Worm (Caenorhabditis elegans) whole organism, L1 larva: ENCODE measurements around the gene C25H3.7.

ENCODE experiments used
- C34B4.2 ChIP-seq: sonication (generic microtip); optimal IDR thresholded peaks from 2 replicates; lab custom pipeline; 2017; ENCODE audit warnings: mild to moderate bottlenecking, missing genetic modification characterization, missing compliant biosample characterization
- F16B12.6 ChIP-seq: fragments of 150-350 bp; optimal IDR thresholded peaks from 2 replicates; lab custom pipeline; 2014; ENCODE audit warnings: missing biosample characterization, missing genetic modification characterization
- Y116A8C.19 ChIP-seq: sonication (generic microtip); optimal IDR thresholded peaks from 2 replicates; lab custom pipeline; 2016; ENCODE audit warnings: missing compliant biosample characterization, missing genetic modification characterization, borderline replicate concordance
- alr-1 ChIP-seq: fragments of 200-800 bp; sonication (Bioruptor generic); optimal IDR thresholded peaks from 2 replicates; lab custom pipeline; 2018; ENCODE audit warnings: borderline replicate concordance, mild to moderate bottlenecking, missing genetic modification characterization, missing compliant biosample characterization
- aly-2 ChIP-seq: fragments of 150-350 bp; optimal IDR thresholded peaks from 2 replicates; lab custom pipeline; 2014; ENCODE audit warnings: missing biosample characterization, missing genetic modification characterization
- blmp-1 ChIP-seq: fragments of 150-350 bp; optimal IDR thresholded peaks from 2 replicates; lab custom pipeline; 2014; ENCODE audit warnings: missing biosample characterization, missing genetic modification characterization
- ceh-63 ChIP-seq: fragments of 200-800 bp; sonication (Bioruptor generic); optimal IDR thresholded peaks from 2 replicates; lab custom pipeline; 2018; ENCODE audit warnings: mild to moderate bottlenecking, missing genetic modification characterization, missing compliant biosample characterization
- ceh-8 ChIP-seq: fragments of 200-800 bp; sonication (Bioruptor generic); optimal IDR thresholded peaks from 2 replicates; lab custom pipeline; 2018; ENCODE audit warnings: mild to moderate bottlenecking, missing genetic modification characterization, moderate library complexity, missing compliant biosample characterization
- ceh-82 ChIP-seq, 3 experiments: fragments of 150-350 bp in 1 of 3; sonication (generic microtip) in 2 of 3; optimal IDR thresholded peaks; 2 replicates each; lab custom pipeline; 2014 to 2017; ENCODE audit warnings: missing biosample characterization in 3 of 3, missing genetic modification characterization in 3 of 3
- ceh-88 ChIP-seq: fragments of 200-800 bp; sonication (Bioruptor generic); IDR thresholded peaks from 2 replicates; pipeline ENCODE4 v1.3.6; 2022; ENCODE audit warnings: missing genetic modification characterization, missing compliant biosample characterization
- efl-1 ChIP-seq, 4 experiments: fragments of 150-350 bp; optimal IDR thresholded peaks in 3 of 4; peaks in 1 of 4; 1 replicate in 1 of 4; 2 replicates in 3 of 4; lab custom pipeline; 2014; ENCODE audit warnings: missing biosample characterization in 2 of 4, missing genetic modification characterization in 2 of 4, missing genetic modification reagents in 2 of 4
- elt-3 ChIP-seq, 6 experiments: fragments of 150-350 bp in 1 of 6; sonication (generic microtip); optimal IDR thresholded peaks; 2 replicates each; lab custom pipeline; 2017 to 2018; ENCODE audit warnings: missing biosample characterization in 6 of 6, missing genetic modification characterization in 6 of 6, inconsistent platforms in 1 of 6
- fkh-10 ChIP-seq: sonication (generic microtip); optimal IDR thresholded peaks from 2 replicates; lab custom pipeline; 2017; ENCODE audit warnings: missing biosample characterization, missing genetic modification reagents, missing genetic modification characterization
- hpl-2 ChIP-seq: fragments of 150-350 bp; optimal IDR thresholded peaks from 2 replicates; lab custom pipeline; 2014; ENCODE audit warnings: missing biosample characterization, missing genetic modification reagents, missing genetic modification characterization
- lin-13 ChIP-seq: fragments of 150-350 bp; optimal IDR thresholded peaks from 2 replicates; lab custom pipeline; 2014; ENCODE audit warnings: missing biosample characterization, missing genetic modification reagents, missing genetic modification characterization
- lin-14 ChIP-seq: fragments of 200-800 bp; sonication (Bioruptor generic); optimal IDR thresholded peaks from 2 replicates; lab custom pipeline; 2018; ENCODE audit warnings: mild to moderate bottlenecking, missing genetic modification characterization, moderate library complexity, missing compliant biosample characterization
- lin-35 ChIP-seq, 2 experiments: fragments of 150-350 bp; optimal IDR thresholded peaks; 2 replicates each; lab custom pipeline; 2014; ENCODE audit warnings: missing biosample characterization in 2 of 2, missing genetic modification characterization in 2 of 2, missing genetic modification reagents in 2 of 2
- lin-39 ChIP-seq: fragments of 150-350 bp; optimal IDR thresholded peaks from 2 replicates; lab custom pipeline; 2014; ENCODE audit warnings: missing biosample characterization, missing genetic modification reagents, missing genetic modification characterization
- lsy-2 ChIP-seq, 2 experiments: fragments of 150-350 bp; optimal IDR thresholded peaks; 2 replicates each; lab custom pipeline; 2014; ENCODE audit warnings: missing biosample characterization in 2 of 2, missing genetic modification characterization in 2 of 2
- mab-9 ChIP-seq: fragments of 200-800 bp; sonication (Bioruptor generic); IDR thresholded peaks from 2 replicates; pipeline ENCODE4 v1.3.6; 2022; ENCODE audit warnings: missing genetic modification reagents, missing genetic modification characterization, missing compliant biosample characterization
- mef-2 ChIP-seq: fragments of 150-350 bp; optimal IDR thresholded peaks from 2 replicates; lab custom pipeline; 2014; ENCODE audit warnings: missing biosample characterization, missing genetic modification characterization
- nhr-11 ChIP-seq: fragments of 150-350 bp; optimal IDR thresholded peaks from 2 replicates; lab custom pipeline; 2014; ENCODE audit warnings: missing biosample characterization, missing genetic modification characterization
- nhr-20 ChIP-seq: sonication (generic microtip); optimal IDR thresholded peaks from 2 replicates; lab custom pipeline; 2016; ENCODE audit warnings: mild to moderate bottlenecking, missing genetic modification characterization, missing compliant biosample characterization
- nhr-47 ChIP-seq: sonication (generic microtip); optimal IDR thresholded peaks from 2 replicates; lab custom pipeline; 2016; ENCODE audit warnings: mild to moderate bottlenecking, missing genetic modification characterization, moderate library complexity, missing compliant biosample characterization
- nhr-71 ChIP-seq: sonication (generic microtip); optimal IDR thresholded peaks from 2 replicates; lab custom pipeline; 2016; ENCODE audit warnings: mild to moderate bottlenecking, missing genetic modification characterization, moderate library complexity, missing compliant biosample characterization
- nhr-77 ChIP-seq: fragments of 150-350 bp; optimal IDR thresholded peaks from 2 replicates; lab custom pipeline; 2014; ENCODE audit warnings: missing biosample characterization, missing genetic modification characterization
- nhr-84 ChIP-seq: sonication (generic microtip); optimal IDR thresholded peaks from 2 replicates; lab custom pipeline; 2017; ENCODE audit warnings: missing biosample characterization, missing genetic modification characterization
- nhr-90 ChIP-seq: sonication (generic microtip); optimal IDR thresholded peaks from 2 replicates; lab custom pipeline; 2016; ENCODE audit warnings: mild to moderate bottlenecking, missing genetic modification characterization, missing compliant biosample characterization; ENCODE audit not compliant: poor library complexity
- pag-3 ChIP-seq: sonication (generic microtip); optimal IDR thresholded peaks from 2 replicates; lab custom pipeline; 2017; ENCODE audit warnings: missing genetic modification characterization, mild to moderate bottlenecking, missing compliant biosample characterization, antibody characterized with exemption, borderline replicate concordance; ENCODE audit not compliant: insufficient read depth
- pax-3 ChIP-seq: fragments of 200-800 bp; sonication (Bioruptor generic); optimal IDR thresholded peaks from 2 replicates; lab custom pipeline; 2018; ENCODE audit warnings: mild to moderate bottlenecking, missing genetic modification characterization, moderate library complexity, missing compliant biosample characterization
- snu-23 ChIP-seq: sonication (generic microtip); optimal IDR thresholded peaks from 2 replicates; lab custom pipeline; 2016; ENCODE audit warnings: missing genetic modification characterization, missing compliant biosample characterization
- sox-4 ChIP-seq: sonication (generic microtip); optimal IDR thresholded peaks from 2 replicates; lab custom pipeline; 2016; ENCODE audit warnings: missing genetic modification characterization, missing compliant biosample characterization
- sptf-1 ChIP-seq: fragments of 150-350 bp; optimal IDR thresholded peaks from 2 replicates; lab custom pipeline; 2014; ENCODE audit warnings: missing biosample characterization, missing genetic modification characterization
- tbx-2 ChIP-seq: sonication (generic microtip); optimal IDR thresholded peaks from 2 replicates; lab custom pipeline; 2016; ENCODE audit warnings: missing genetic modification characterization, missing compliant biosample characterization
- unc-30 ChIP-seq: sonication (generic microtip); optimal IDR thresholded peaks from 2 replicates; lab custom pipeline; 2017; ENCODE audit warnings: missing biosample characterization, missing genetic modification characterization
- unc-62 ChIP-seq: fragments of 150-350 bp; optimal IDR thresholded peaks from 2 replicates; lab custom pipeline; 2014; ENCODE audit warnings: missing biosample characterization, missing genetic modification reagents, missing genetic modification characterization
- unc-98 ChIP-seq: fragments of 200-800 bp; sonication (Bioruptor generic); IDR thresholded peaks from 2 replicates; pipeline ENCODE4 v1.3.6; 2022; ENCODE audit warnings: missing genetic modification characterization, missing compliant biosample characterization
- xbp-1 ChIP-seq: sonication (generic microtip); optimal IDR thresholded peaks from 2 replicates; lab custom pipeline; 2016; ENCODE audit warnings: missing genetic modification characterization, missing compliant biosample characterization

C25H3.7 gene

DNA sequence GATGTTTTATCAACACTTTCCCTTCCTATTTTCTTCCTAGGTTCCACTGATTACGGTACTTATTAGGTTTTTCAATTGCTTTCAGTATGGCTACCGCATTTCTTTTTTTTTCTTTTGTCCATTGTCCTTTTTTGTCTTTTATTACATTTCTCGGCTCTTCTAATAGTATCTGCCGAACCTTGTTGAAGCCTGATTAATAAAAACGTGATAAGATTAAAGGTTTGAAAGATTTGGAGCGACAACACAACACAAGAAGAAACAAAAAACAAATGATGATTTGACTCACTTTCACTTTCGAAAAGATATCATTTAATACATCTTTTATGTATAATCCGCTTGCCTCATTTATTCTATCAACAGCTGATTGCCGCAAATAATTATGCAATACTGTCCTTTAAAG lies 3.7 kb downstream of the C25H3.7 start, which contains the start of gene C25H3.15:
Gene C25H3.15 (plus strand): TSS at position 301 of the 400 bp plus-strand sequence.
- TF ChIP-seq pag-3 (tag; lab: Kevin White, UChicago) (no peak), nhr-11 (tag; lab: Kevin White, UChicago) (no peak), ceh-88 (GFP tag; lab: Robert Waterston, UW) (no peak), nhr-84 (tag; lab: Kevin White, UChicago) (no peak), elt-3 (tag; optimal IDR thresholded peaks at IDR 0.05; lab: Kevin White, UChicago) (no peak), nhr-90 (no peak), sox-4 (tag; lab: Kevin White, UChicago) (no peak), unc-62 (GFP tag; lab: Kevin White, UChicago) (no peak), ceh-8 (GFP tag; lab: Kevin White, UChicago) (no peak), fkh-10 (GFP tag; lab: Kevin White, UChicago) (no peak), unc-30 (no peak), nhr-77 (tag; lab: Kevin White, UChicago) (no peak), xbp-1 (tag; lab: Kevin White, UChicago) (no peak), mab-9 (GFP tag; lab: Robert Waterston, UW) (no peak), Y116A8C.19 (tag; lab: Kevin White, UChicago) (no peak), efl-1 (optimal IDR thresholded peaks at IDR 0.05; lab: Kevin White, UChicago) (no peak), efl-1 (GFP tag; optimal IDR thresholded peaks at IDR 0.05 in 1 of 2; lab: Kevin White, UChicago) (no peak), F16B12.6 (tag; lab: Kevin White, UChicago) (no peak)

DNA sequence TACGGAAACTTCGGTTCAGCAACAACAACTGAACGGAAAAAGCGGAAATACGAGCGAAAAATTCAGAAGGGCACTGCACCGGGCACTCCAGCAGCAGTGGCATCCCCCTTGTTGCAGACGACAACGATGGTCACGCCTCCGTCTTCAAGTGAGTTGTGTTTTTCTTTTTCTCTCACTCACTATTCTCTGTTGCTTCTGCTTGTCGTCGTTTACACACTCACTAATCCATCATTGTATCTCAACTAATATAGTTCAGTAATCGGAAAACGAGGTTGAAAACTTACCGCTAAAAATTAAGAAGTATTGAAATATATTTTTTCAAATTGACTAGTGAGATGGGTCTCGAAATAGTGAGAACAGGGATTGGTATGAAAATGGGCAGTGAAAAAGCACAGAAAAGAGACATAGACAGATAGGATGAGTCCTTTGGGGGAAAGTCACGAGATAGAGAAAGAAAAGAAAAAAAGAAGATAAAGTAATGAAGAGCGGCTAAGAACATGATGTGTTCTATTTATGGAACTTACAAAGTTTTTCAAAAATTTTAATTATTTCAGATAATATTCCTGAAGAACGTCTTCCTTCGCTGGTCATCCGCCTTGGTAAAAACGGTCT lies 5.4 kb downstream of the C25H3.7 start:
- TF ChIP-seq elt-3 (tag; optimal IDR thresholded peaks at IDR 0.05; lab: Kevin White, UChicago) (peak in 1 of 6 experiments; percentile 31), nhr-11 (tag; lab: Kevin White, UChicago) (no peak), unc-30 (no peak), nhr-71 (peak; percentile 43), nhr-47 (peak; percentile 24), hpl-2 (GFP tag; lab: Kevin White, UChicago) (no peak), lin-35 (GFP tag; optimal IDR thresholded peaks at IDR 0.05; lab: Kevin White, UChicago) (peak in 1 of 2 experiments; percentile 6), lin-14 (GFP tag; lab: Kevin White, UChicago) (peak; percentile 55), lin-39 (no peak), nhr-20 (tag; lab: Kevin White, UChicago) (peak; percentile 0), snu-23 (peak; percentile 41), ceh-82 (tag; optimal IDR thresholded peaks at IDR 0.05; lab: Kevin White, UChicago) (no peak), tbx-2 (tag; lab: Kevin White, UChicago) (no peak), ceh-63 (no peak), blmp-1 (tag; lab: Kevin White, UChicago) (peak; percentile 59), unc-98 (GFP tag; lab: Robert Waterston, UW) (no peak), xbp-1 (tag; lab: Kevin White, UChicago) (peak; percentile 2), lin-13 (GFP tag; lab: Kevin White, UChicago) (no peak), mef-2 (tag; lab: Kevin White, UChicago) (peak; percentile 48), aly-2 (tag; lab: Kevin White, UChicago) (no peak), lsy-2 (tag; optimal IDR thresholded peaks at IDR 0.05; lab: Kevin White, UChicago) (peak; percentile 20 to 29), C34B4.2 (tag; lab: Kevin White, UChicago) (no peak), sptf-1 (tag; lab: Kevin White, UChicago) (no peak), pax-3 (tag; lab: Kevin White, UChicago) (no peak), alr-1 (tag; lab: Kevin White, UChicago) (no peak)
- TF ChIP-seq, all 84 proteins: peak for 11
